Fruit fly (Drosophila melanogaster) whole organism, embryonic: Measurements from ENCODE around the gene SelT.

ENCODE experiments used
- BtbVII ChIP-seq: fragments of 200-800 bp; sonication (Bioruptor generic); optimal IDR thresholded peaks from 3 replicates; lab custom pipeline; 2017; ENCODE audit warnings: missing biosample characterization, mild to moderate bottlenecking, missing genetic modification characterization
- CG11695 ChIP-seq: fragments of 200-800 bp; sonication (Bioruptor generic); IDR thresholded peaks from 3 replicates; pipeline ENCODE4 v1.3.6; 2022; ENCODE audit warnings: missing biosample characterization, missing genetic modification characterization
- CG12744 ChIP-seq: fragments of 200-800 bp; sonication (Bioruptor generic); optimal IDR thresholded peaks from 2 replicates; lab custom pipeline; 2016; ENCODE audit warnings: missing biosample characterization, missing genetic modification characterization
- CG13287 ChIP-seq: fragments of 200-800 bp; sonication (Bioruptor generic); IDR thresholded peaks from 2 replicates; pipeline ENCODE4 v1.3.6; 2022; ENCODE audit warnings: missing biosample characterization, missing genetic modification characterization; ENCODE audit not compliant: partially characterized antibody
- CG14710 ChIP-seq: fragments of 200-800 bp; sonication (Bioruptor generic); optimal IDR thresholded peaks from 3 replicates; lab custom pipeline; 2019; ENCODE audit warnings: missing biosample characterization, mild to moderate bottlenecking, missing genetic modification characterization, moderate library complexity
- CG15479 ChIP-seq: fragments of 200-800 bp; sonication (Bioruptor generic); optimal IDR thresholded peaks from 3 replicates; lab custom pipeline; 2019; ENCODE audit warnings: missing biosample characterization, mild to moderate bottlenecking, missing genetic modification characterization, moderate library complexity
- CG2875 ChIP-seq: fragments of 200-800 bp; sonication (Bioruptor generic); optimal IDR thresholded peaks from 2 replicates; lab custom pipeline; 2017; ENCODE audit warnings: missing biosample characterization, mild to moderate bottlenecking, missing genetic modification characterization, missing genetic modification reagents
- CG31365 ChIP-seq: fragments of 200-800 bp; sonication (Bioruptor generic); optimal IDR thresholded peaks from 2 replicates; lab custom pipeline; 2018; ENCODE audit warnings: missing biosample characterization, mild to moderate bottlenecking, missing genetic modification characterization
- CG31441 ChIP-seq: fragments of 200-800 bp; sonication (Bioruptor generic); IDR thresholded peaks from 2 replicates; pipeline ENCODE4 v1.3.6; 2022; ENCODE audit warnings: missing biosample characterization, missing genetic modification characterization
- CG4854 ChIP-seq: fragments of 200-800 bp; sonication (Bioruptor generic); optimal IDR thresholded peaks from 2 replicates; lab custom pipeline; 2016; ENCODE audit warnings: missing biosample characterization, missing genetic modification characterization, inconsistent platforms
- CG6813 ChIP-seq: fragments of 200-800 bp; sonication (Bioruptor generic); optimal IDR thresholded peaks from 2 replicates; lab custom pipeline; 2017; ENCODE audit warnings: missing biosample characterization, missing genetic modification characterization, mild to moderate bottlenecking, moderate library complexity, missing genetic modification reagents
- CG8281 ChIP-seq: fragments of 200-800 bp; sonication (Bioruptor generic); optimal IDR thresholded peaks from 2 replicates; lab custom pipeline; 2018; ENCODE audit warnings: missing biosample characterization, mild to moderate bottlenecking, missing genetic modification characterization, moderate library complexity
- CG8765 ChIP-seq: fragments of 200-800 bp; sonication (Bioruptor generic); IDR thresholded peaks from 2 replicates; pipeline ENCODE4 v1.3.6; 2022; ENCODE audit warnings: missing biosample characterization, missing genetic modification characterization
- CG8924 ChIP-seq: fragments of 200-800 bp; optimal IDR thresholded peaks from 3 replicates; lab custom pipeline; 2019; ENCODE audit warnings: missing biosample characterization, mild to moderate bottlenecking, missing genetic modification characterization, moderate library complexity
- CG8944 ChIP-seq: fragments of 200-800 bp; sonication (Bioruptor generic); optimal IDR thresholded peaks from 3 replicates; lab custom pipeline; 2016; ENCODE audit warnings: missing biosample characterization, missing genetic modification characterization
- Dek ChIP-seq: fragments of 200-800 bp; sonication (Bioruptor generic); optimal IDR thresholded peaks from 3 replicates; lab custom pipeline; 2019; ENCODE audit warnings: missing biosample characterization, mild to moderate bottlenecking, missing genetic modification characterization, moderate library complexity
- Doc2 ChIP-seq: fragments of 200-800 bp; sonication (Bioruptor generic); IDR thresholded peaks from 2 replicates; pipeline ENCODE4 v1.3.6; 2022; ENCODE audit warnings: missing biosample characterization, missing genetic modification characterization
- Doc3 ChIP-seq: fragments of 200-800 bp; sonication (Bioruptor generic); IDR thresholded peaks from 3 replicates; pipeline ENCODE4 v1.3.6; 2022; ENCODE audit warnings: missing biosample characterization, missing genetic modification characterization; ENCODE audit not compliant: partially characterized antibody
- Dp ChIP-seq: fragments of 200-800 bp; sonication (Bioruptor generic); optimal IDR thresholded peaks from 2 replicates; lab custom pipeline; 2018; ENCODE audit warnings: missing biosample characterization, mild to moderate bottlenecking, missing genetic modification characterization, moderate library complexity
- E2f1 ChIP-seq: fragments of 200-800 bp; sonication (Bioruptor generic); IDR thresholded peaks from 2 replicates; pipeline ENCODE4 v1.3.6; 2022; ENCODE audit warnings: missing biosample characterization, missing genetic modification characterization
- Fer2 ChIP-seq: fragments of 200-800 bp; sonication (Bioruptor generic); optimal IDR thresholded peaks from 2 replicates; lab custom pipeline; 2018; ENCODE audit warnings: missing biosample characterization, mild to moderate bottlenecking, missing genetic modification characterization, moderate library complexity
- Gsc ChIP-seq: fragments of 200-800 bp; sonication (Bioruptor generic); IDR thresholded peaks from 2 replicates; pipeline ENCODE4 v1.3.6; 2022; ENCODE audit warnings: missing biosample characterization, missing genetic modification characterization
- HHEX ChIP-seq: fragments of 200-800 bp; sonication (Bioruptor generic); optimal IDR thresholded peaks from 3 replicates; lab custom pipeline; 2017; ENCODE audit warnings: missing biosample characterization, mild to moderate bottlenecking, missing genetic modification characterization, missing genetic modification reagents
- HLH4C ChIP-seq: fragments of 200-800 bp; sonication (Bioruptor generic); IDR thresholded peaks from 3 replicates; pipeline ENCODE4 v1.3.6; 2022; ENCODE audit warnings: missing biosample characterization, missing genetic modification characterization; ENCODE audit not compliant: partially characterized antibody
- Hand ChIP-seq: fragments of 200-800 bp; sonication (Bioruptor generic); optimal IDR thresholded peaks from 2 replicates; lab custom pipeline; 2017; ENCODE audit warnings: mild to moderate bottlenecking, missing biosample characterization, missing genetic modification reagents, missing genetic modification characterization
- MBD-R2 ChIP-seq: fragments of 200-800 bp; sonication (Bioruptor generic); IDR thresholded peaks from 2 replicates; pipeline ENCODE4 v1.3.6; 2022; ENCODE audit warnings: missing biosample characterization, missing genetic modification characterization
- Mrtf ChIP-seq: fragments of 200-800 bp; sonication (Bioruptor generic); IDR thresholded peaks from 3 replicates; pipeline ENCODE4 v1.3.6; 2022; ENCODE audit warnings: missing biosample characterization, missing genetic modification characterization
- Nf-YA ChIP-seq: fragments of 200-800 bp; sonication (Bioruptor generic); IDR thresholded peaks from 2 replicates; pipeline ENCODE4 v1.3.6; 2022; ENCODE audit warnings: missing biosample characterization, missing genetic modification characterization
- Six4 ChIP-seq: fragments of 200-800 bp; sonication (Bioruptor generic); optimal IDR thresholded peaks from 2 replicates; lab custom pipeline; 2016; ENCODE audit warnings: missing biosample characterization, missing genetic modification characterization
- Sox100B ChIP-seq: fragments of 200-800 bp; sonication (Bioruptor generic); optimal IDR thresholded peaks from 3 replicates; lab custom pipeline; 2018; ENCODE audit warnings: missing biosample characterization, mild to moderate bottlenecking, missing genetic modification characterization
- YL-1 ChIP-seq: fragments of 200-800 bp; sonication (Bioruptor generic); optimal IDR thresholded peaks from 3 replicates; lab custom pipeline; 2017; ENCODE audit warnings: missing biosample characterization, mild to moderate bottlenecking, missing genetic modification characterization
- aop ChIP-seq: fragments of 200-800 bp; sonication (Bioruptor generic); IDR thresholded peaks from 2 replicates; pipeline ENCODE4 v1.3.6; 2022; ENCODE audit warnings: missing biosample characterization, missing genetic modification characterization
- ash1 ChIP-seq: fragments of 200-800 bp; sonication (Bioruptor generic); optimal IDR thresholded peaks from 2 replicates; lab custom pipeline; 2018; ENCODE audit warnings: missing biosample characterization, mild to moderate bottlenecking, missing genetic modification characterization
- bcd ChIP-seq: fragments of 200-800 bp; sonication (Bioruptor generic); optimal IDR thresholded peaks from 2 replicates; lab custom pipeline; 2017; ENCODE audit warnings: missing biosample characterization, mild to moderate bottlenecking, missing genetic modification characterization
- cg ChIP-seq: fragments of 200-800 bp; sonication (Bioruptor generic); optimal IDR thresholded peaks from 3 replicates; lab custom pipeline; 2019; ENCODE audit warnings: missing biosample characterization, mild to moderate bottlenecking, missing genetic modification characterization, moderate library complexity
- chif ChIP-seq, 2 experiments: fragments of 200-800 bp; sonication (Bioruptor generic); optimal IDR thresholded peaks; 3 replicates each; lab custom pipeline; 2016; ENCODE audit warnings: missing biosample characterization in 2 of 2, missing genetic modification characterization in 2 of 2
- croc ChIP-seq: fragments of 200-800 bp; sonication (Bioruptor generic); conservative IDR thresholded peaks from 3 replicates; pipeline ENCODE4 v1.3.6; 2022; ENCODE audit warnings: missing biosample characterization, missing genetic modification characterization
- fd64A ChIP-seq: fragments of 200-800 bp; sonication (Bioruptor generic); optimal IDR thresholded peaks from 3 replicates; lab custom pipeline; 2018; ENCODE audit warnings: missing biosample characterization, mild to moderate bottlenecking, missing genetic modification characterization
- gce ChIP-seq: fragments of 200-800 bp; sonication (Bioruptor generic); IDR thresholded peaks from 3 replicates; pipeline ENCODE4 v1.3.6; 2022; ENCODE audit warnings: missing biosample characterization, missing genetic modification characterization
- h ChIP-seq: fragments of >200 bp; optimal IDR thresholded peaks from 2 replicates; lab custom pipeline; 2017
- hth ChIP-seq: fragments of >200 bp; optimal IDR thresholded peaks from 2 replicates; lab custom pipeline; 2017; ENCODE audit warnings: inconsistent platforms
- jigr1 ChIP-seq: fragments of 200-800 bp; sonication (Bioruptor generic); IDR thresholded peaks from 3 replicates; pipeline ENCODE4 v1.3.6; 2022; ENCODE audit warnings: missing biosample characterization, missing genetic modification characterization
- mld ChIP-seq: fragments of 200-800 bp; sonication (Bioruptor generic); IDR thresholded peaks from 3 replicates; pipeline ENCODE4 v1.3.6; 2022; ENCODE audit warnings: missing biosample characterization, missing genetic modification characterization; ENCODE audit not compliant: partially characterized antibody
- nom ChIP-seq: fragments of 200-800 bp; sonication (Bioruptor generic); optimal IDR thresholded peaks from 2 replicates; lab custom pipeline; 2017; ENCODE audit warnings: missing biosample characterization, missing genetic modification characterization, mild to moderate bottlenecking, moderate library complexity, missing genetic modification reagents
- pb ChIP-seq: fragments of 200-800 bp; sonication (Bioruptor generic); optimal IDR thresholded peaks from 3 replicates; lab custom pipeline; 2016; ENCODE audit warnings: missing biosample characterization, missing genetic modification characterization
- pros ChIP-seq: fragments of 200-800 bp; sonication (Bioruptor generic); optimal IDR thresholded peaks from 3 replicates; lab custom pipeline; 2019; ENCODE audit warnings: missing biosample characterization, mild to moderate bottlenecking, missing genetic modification characterization, moderate library complexity
- run ChIP-seq: fragments of 200-800 bp; sonication (Bioruptor generic); optimal IDR thresholded peaks from 3 replicates; lab custom pipeline; 2018; ENCODE audit warnings: missing biosample characterization, mild to moderate bottlenecking, missing genetic modification characterization
- sens-2 ChIP-seq: fragments of 200-800 bp; sonication (Bioruptor generic); IDR thresholded peaks from 2 replicates; pipeline ENCODE4 v1.3.6; 2022; ENCODE audit warnings: missing biosample characterization, missing genetic modification characterization
- slbo ChIP-seq: fragments of 200-800 bp; sonication (Bioruptor generic); IDR thresholded peaks from 2 replicates; pipeline ENCODE4 v1.3.6; 2022; ENCODE audit warnings: missing biosample characterization, missing genetic modification characterization
- tgo ChIP-seq: fragments of 200-800 bp; sonication (Bioruptor generic); IDR thresholded peaks from 3 replicates; pipeline ENCODE4 v1.3.6; 2022; ENCODE audit warnings: missing biosample characterization, missing genetic modification characterization

Gene SelT

DNA sequence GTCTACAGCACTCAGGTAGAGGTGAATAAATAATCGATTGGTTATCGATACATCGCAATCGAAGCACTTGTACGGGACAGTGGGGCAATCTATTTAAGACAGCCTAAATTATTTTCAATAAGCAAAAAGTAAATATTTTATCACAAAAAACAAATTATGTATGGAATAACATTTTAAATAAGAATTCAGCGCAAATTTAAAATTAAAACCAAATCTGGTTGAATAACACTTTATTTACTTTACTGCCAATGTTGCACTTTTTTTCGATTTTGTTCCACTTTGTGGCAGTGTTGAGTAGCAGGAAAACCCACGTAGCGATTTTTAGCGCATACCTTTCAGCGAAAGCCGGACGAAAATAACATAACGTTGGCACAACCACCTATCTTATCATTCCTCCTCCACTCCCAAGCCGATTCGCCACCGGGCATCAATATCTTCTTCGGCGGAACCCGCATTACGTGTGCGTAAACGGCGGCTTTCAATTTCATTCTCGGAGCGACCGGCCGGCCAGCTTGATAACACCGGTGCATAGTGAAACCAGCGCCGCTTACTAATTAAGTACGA, 33.7 kb upstream of the SelT start, which contains the start of the genes Gmd and CG3792 (continued):
- TF ChIP-seq Mrtf (GFP tag; lab: Robert Waterston, UW) (peak; percentile 92), YL-1 (GFP tag; lab: Kevin White, UChicago) (peak; percentile 82), croc (GFP tag; lab: Robert Waterston, UW) (peak; percentile 94), Nf-YA (GFP tag; lab: Robert Waterston, UW) (peak; percentile 86), HHEX (GFP tag; lab: Kevin White, UChicago) (peak; percentile 94), tgo (peak; percentile 97), CG31365 (tag; lab: Kevin White, UChicago) (peak; percentile 63), cg (no peak), hth (lab: Kevin White, UChicago) (no peak), BtbVII (GFP tag; lab: Kevin White, UChicago) (peak; percentile 95), CG8924 (tag; lab: Kevin White, UChicago) (peak; percentile 94), Six4 (GFP tag; lab: Kevin White, UChicago) (peak; percentile 92), CG12744 (GFP tag; lab: Kevin White, UChicago) (peak; percentile 96), pb (GFP tag; lab: Kevin White, UChicago) (peak; percentile 86), CG14710 (tag; lab: Kevin White, UChicago) (peak; percentile 97), fd64A (GFP tag; lab: Kevin White, UChicago) (peak; percentile 54), ash1 (GFP tag; lab: Kevin White, UChicago) (peak; percentile 9), h (lab: Kevin White, UChicago) (no peak), chif (GFP tag; optimal IDR thresholded peaks at IDR 0.05; lab: Kevin White, UChicago) (peak; percentile 85 to 96), Gsc (GFP tag; lab: Robert Waterston, UW) (peak; percentile 87), CG15479 (GFP tag; lab: Kevin White, UChicago) (peak; percentile 74), Dek (tag; lab: Kevin White, UChicago) (peak; percentile 91), CG8281 (tag; lab: Kevin White, UChicago) (no peak), jigr1 (GFP tag; lab: Robert Waterston, UW) (peak; percentile 91), CG4854 (GFP tag; lab: Kevin White, UChicago) (peak; percentile 95), Dp (GFP tag; lab: Kevin White, UChicago) (peak; percentile 22), CG11695 (peak; percentile 96), Doc3 (GFP tag; lab: Robert Waterston, UW) (peak; percentile 88), aop (GFP tag; lab: Robert Waterston, UW) (no peak; the same call in 1 of the 2 replicates), E2f1 (peak; percentile 96), pros (peak; percentile 64), CG8765 (GFP tag; lab: Robert Waterston, UW) (peak; percentile 93), Fer2 (tag; lab: Kevin White, UChicago) (peak; percentile 92), run (tag; lab: Kevin White, UChicago) (peak; percentile 80), Doc2 (GFP tag; lab: Robert Waterston, UW) (peak; percentile 82), CG13287 (GFP tag; lab: Robert Waterston, UW) (peak; percentile 92), bcd (GFP tag; lab: Kevin White, UChicago) (peak; percentile 94), slbo (GFP tag; lab: Robert Waterston, UW) (peak; percentile 98), CG8944 (GFP tag; lab: Kevin White, UChicago) (peak; percentile 94), gce (GFP tag; lab: Robert Waterston, UW) (peak; percentile 85; the same call in 2 of the 3 replicates), CG31441 (GFP tag; lab: Robert Waterston, UW) (peak; percentile 97), Hand (peak; percentile 68), CG6813 (GFP tag; lab: Kevin White, UChicago) (peak; percentile 92), CG2875 (GFP tag; lab: Kevin White, UChicago) (peak; percentile 88), Sox100B (GFP tag; lab: Kevin White, UChicago) (no peak), sens-2 (GFP tag; lab: Robert Waterston, UW) (peak; percentile 84; the same call in 1 of the 2 replicates), MBD-R2 (peak; percentile 97), HLH4C (GFP tag; lab: Robert Waterston, UW) (peak; percentile 84), nom (GFP tag; lab: Kevin White, UChicago) (peak; percentile 91), mld (GFP tag; lab: Robert Waterston, UW) (peak; percentile 61; the same call in 1 of the 3 replicates)
